Worm (Caenorhabditis elegans): ENCODE measurements around the gene his-70.

Gene his-70

ce11 chrIII:4017527-4017926 lies 42.4 kb downstream of the his-70 start, which contains the start of gene tbb-2:
Gene tbb-2, minus strand, starts transcription at chrIII:4017627.
- TF ChIP-seq snpc-4 (tag; optimal IDR thresholded peaks at IDR 0.05), result no peak
- no peak for TF ChIP-seq nhr-21 (tag; optimal IDR thresholded peaks at IDR 0.05)
- no peak for TF ChIP-seq elt-1 (tag; optimal IDR thresholded peaks at IDR 0.05)
- TF ChIP-seq unc-39 (tag; optimal IDR thresholded peaks at IDR 0.05), result no peak
- no peak for TF ChIP-seq sma-3 (GFP tag; optimal IDR thresholded peaks at IDR 0.05)
- TF ChIP-seq mab-5 (tag; optimal IDR thresholded peaks at IDR 0.05), result no peak
- no peak for TF ChIP-seq alr-1 (tag; optimal IDR thresholded peaks at IDR 0.05)
- no peak for TF ChIP-seq elt-3 (tag; optimal IDR thresholded peaks at IDR 0.05)

ce11 chrIII:4015382-4015986 lies 44.4 kb downstream of the his-70 start:
- TF ChIP-seq peb-1 (tag; optimal IDR thresholded peaks at IDR 0.05) (no peak), ztf-4 (tag; optimal IDR thresholded peaks at IDR 0.05) (no peak), sma-3 (GFP tag; optimal IDR thresholded peaks at IDR 0.05) (peak; percentile 26), nhr-6 (tag; optimal IDR thresholded peaks at IDR 0.05) (no peak), elt-3 (tag; optimal IDR thresholded peaks at IDR 0.05) (no peak), zag-1 (tag; optimal IDR thresholded peaks at IDR 0.05) (no peak), mab-5 (tag; optimal IDR thresholded peaks at IDR 0.05) (no peak), ceh-82 (tag; optimal IDR thresholded peaks at IDR 0.05) (no peak), ceh-16 (tag; optimal IDR thresholded peaks at IDR 0.05) (no peak), nhr-23 (tag; optimal IDR thresholded peaks at IDR 0.05) (no peak), ama-1 (optimal IDR thresholded peaks at IDR 0.05) (no peak), mbf-1 (tag; optimal IDR thresholded peaks at IDR 0.05) (no peak), nhr-12 (tag; optimal IDR thresholded peaks at IDR 0.05) (peak; percentile 67), unc-62 (GFP tag; optimal IDR thresholded peaks at IDR 0.05) (no peak), ztf-11 (tag; optimal IDR thresholded peaks at IDR 0.05) (no peak), unc-55 (GFP tag; optimal IDR thresholded peaks at IDR 0.05) (peak; percentile 11), fos-1 (tag; optimal IDR thresholded peaks at IDR 0.05) (no peak), F13H6.1 (tag; optimal IDR thresholded peaks at IDR 0.05) (no peak), lin-11 (tag; optimal IDR thresholded peaks at IDR 0.05) (no peak), blmp-1 (tag; optimal IDR thresholded peaks at IDR 0.05; ENCODE audit: insufficient read depth) (no peak), lsy-2 (tag; optimal IDR thresholded peaks at IDR 0.05) (peak in 1 of 2 experiments; percentile 43), nhr-237 (tag; optimal IDR thresholded peaks at IDR 0.05) (peak; percentile 33), C34F6.9 (tag; optimal IDR thresholded peaks at IDR 0.05) (no peak), gmeb-1 (tag; optimal IDR thresholded peaks at IDR 0.05) (no peak), nhr-21 (tag; optimal IDR thresholded peaks at IDR 0.05) (peak; percentile 27), snpc-4 (tag; optimal IDR thresholded peaks at IDR 0.05) (no peak), aly-2 (tag; optimal IDR thresholded peaks at IDR 0.05) (peak; percentile 46), skn-1 (tag; optimal IDR thresholded peaks at IDR 0.05) (no peak), nhr-77 (tag; optimal IDR thresholded peaks at IDR 0.05) (no peak), mdl-1 (tag; optimal IDR thresholded peaks at IDR 0.05) (no peak), ZK546.5 (tag; optimal IDR thresholded peaks at IDR 0.05) (no peak), dmd-4 (tag; optimal IDR thresholded peaks at IDR 0.05) (no peak), nhr-10 (tag; optimal IDR thresholded peaks at IDR 0.05) (no peak), nhr-11 (tag; optimal IDR thresholded peaks at IDR 0.05) (no peak), elt-1 (tag; optimal IDR thresholded peaks at IDR 0.05) (no peak), nhr-25 (tag; optimal IDR thresholded peaks at IDR 0.05) (peak; percentile 70), Y55F3AM.14 (GFP tag; optimal IDR thresholded peaks at IDR 0.05) (no peak), egl-27 (tag; optimal IDR thresholded peaks at IDR 0.05) (peak; percentile 19), lin-39 (tag; optimal IDR thresholded peaks at IDR 0.05) (no peak), crh-2 (tag; optimal IDR thresholded peaks at IDR 0.05) (no peak), lin-13 (GFP tag; optimal IDR thresholded peaks at IDR 0.05) (no peak), ztf-1 (GFP tag; conservative IDR thresholded peaks at IDR 0.05) (no peak), alr-1 (tag; optimal IDR thresholded peaks at IDR 0.05) (no peak)
